3 worm cellular contexts compared by ENCODE assay signal in the genomic region with DNA sequence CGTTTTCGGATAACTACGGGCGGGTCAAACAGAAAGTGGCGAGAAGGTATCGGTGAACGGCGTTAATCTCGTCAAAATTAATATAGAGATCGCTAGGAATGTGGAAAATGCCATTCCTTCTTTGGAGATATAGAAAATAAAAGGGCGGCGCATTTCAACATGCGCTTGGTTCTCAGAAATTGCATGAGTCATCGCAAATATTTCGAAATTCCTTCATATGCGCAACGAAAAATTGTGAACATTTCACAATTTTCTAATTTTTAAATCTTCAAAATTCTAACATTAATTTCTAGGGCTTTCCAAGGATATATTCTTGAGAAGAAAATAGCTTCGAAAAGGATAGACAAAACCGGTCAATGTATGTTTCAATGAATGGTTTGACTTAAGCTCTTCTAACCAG.
TF ChIP-seq lines count a peak whose summit lies in the region.

No protein-coding gene starts in this region.

TF ChIP-seq in whole organism, L1 larva, 84 proteins besides CTCF, POLR2A, EP300 and RAD21:
- TF ChIP-seq jun-1 (tag; optimal IDR thresholded peaks at IDR 0.05; lab: Kevin White, UChicago) (peak; percentile 66), nhr-90 (tag; optimal IDR thresholded peaks at IDR 0.05; lab: Kevin White, UChicago; ENCODE audit: poor library complexity) (no peak), lin-13 (GFP tag; optimal IDR thresholded peaks at IDR 0.05; lab: Kevin White, UChicago) (no peak)

TF ChIP-seq in whole organism, L2 larva, 48 proteins besides CTCF, POLR2A, EP300 and RAD21:
- no peak for TF ChIP-seq nhr-237 (tag; optimal IDR thresholded peaks at IDR 0.05; lab: Kevin White, UChicago)
- peak; percentile 18 for TF ChIP-seq unc-55 (GFP tag; optimal IDR thresholded peaks at IDR 0.05; lab: Kevin White, UChicago)

TF ChIP-seq in whole organism, young adult, 124 proteins besides CTCF, POLR2A, EP300 and RAD21:
- no peak for TF ChIP-seq cebp-1 (GFP tag; IDR thresholded peaks at IDR 0.05; lab: Robert Waterston, UW)
- peak; percentile 82 for TF ChIP-seq cebp-1 (tag; optimal IDR thresholded peaks at IDR 0.05; lab: Kevin White, UChicago)
- TF ChIP-seq mes-4 (tag; optimal IDR thresholded peaks at IDR 0.05; lab: Kevin White, UChicago), result no peak
